Worm (Caenorhabditis elegans) whole organism, L4 larva: ENCODE measurements around the gene prx-1.

Source experiments
- F49E8.2 ChIP-seq: sonication (generic microtip); optimal IDR thresholded peaks from 2 replicates; lab custom pipeline; 2016; ENCODE audit warnings: missing compliant biosample characterization, mild to moderate bottlenecking, missing genetic modification characterization, borderline replicate concordance
- Y48G9A.11 ChIP-seq: fragments of 200-800 bp; sonication (Bioruptor generic); IDR thresholded peaks from 2 replicates; pipeline ENCODE4 v1.3.6; 2022; ENCODE audit warnings: missing genetic modification reagents, missing genetic modification characterization, missing compliant biosample characterization
- Y5F2A.4 ChIP-seq: fragments of 200-800 bp; sonication (Bioruptor generic); optimal IDR thresholded peaks from 2 replicates; lab custom pipeline; 2018; ENCODE audit warnings: mild to moderate bottlenecking, missing genetic modification characterization, missing compliant biosample characterization
- ZK546.5 ChIP-seq, 2 experiments: sonication (generic microtip); optimal IDR thresholded peaks; 2 replicates each; lab custom pipeline; 2017; ENCODE audit warnings: missing biosample characterization in 2 of 2, missing genetic modification characterization in 2 of 2
- aha-1 ChIP-seq: fragments of 150-350 bp; peaks from one replicate; lab custom pipeline; 2014; ENCODE audit warnings: missing biosample characterization, missing genetic modification characterization
- aly-2 ChIP-seq: sonication (generic microtip); optimal IDR thresholded peaks from 2 replicates; lab custom pipeline; 2018; ENCODE audit warnings: missing biosample characterization, missing genetic modification characterization
- ama-1 ChIP-seq: fragments of 150-350 bp; optimal IDR thresholded peaks from 2 replicates; lab custom pipeline; 2014; ENCODE audit warnings: inconsistent platforms, mixed read lengths
- ceh-28 ChIP-seq: fragments of 150-350 bp; optimal IDR thresholded peaks from 2 replicates; lab custom pipeline; 2014; ENCODE audit warnings: missing biosample characterization, missing genetic modification reagents, missing genetic modification characterization
- ceh-32 ChIP-seq: sonication (generic microtip); optimal IDR thresholded peaks from 2 replicates; lab custom pipeline; 2016; ENCODE audit warnings: mild to moderate bottlenecking, missing genetic modification characterization, missing compliant biosample characterization; ENCODE audit not compliant: poor library complexity
- ceh-62 ChIP-seq: sonication (generic microtip); optimal IDR thresholded peaks from 2 replicates; lab custom pipeline; 2017; ENCODE audit warnings: missing biosample characterization, missing genetic modification characterization
- ceh-82 ChIP-seq: sonication (generic microtip); optimal IDR thresholded peaks from 2 replicates; lab custom pipeline; 2017; ENCODE audit warnings: missing biosample characterization, missing genetic modification characterization
- cey-2 ChIP-seq: sonication (generic microtip); optimal IDR thresholded peaks from 3 replicates; lab custom pipeline; 2017; ENCODE audit warnings: missing genetic modification characterization, mild to moderate bottlenecking, missing compliant biosample characterization, antibody characterized with exemption, borderline replicate concordance; ENCODE audit not compliant: insufficient read depth
- daf-12 ChIP-seq: fragments of 150-350 bp; optimal IDR thresholded peaks from 2 replicates; lab custom pipeline; 2014; ENCODE audit warnings: missing biosample characterization, missing genetic modification reagents, missing genetic modification characterization
- daf-16 ChIP-seq, 3 experiments: sonication (generic microtip); optimal IDR thresholded peaks; 2 replicates each; lab custom pipeline; 2016 to 2017; ENCODE audit warnings: missing genetic modification characterization in 3 of 3, missing genetic modification reagents in 3 of 3, mild to moderate bottlenecking in 2 of 3, missing compliant biosample characterization in 2 of 3, missing biosample characterization in 1 of 3, moderate library complexity in 1 of 3
- daf-8 ChIP-seq: fragments of 200-800 bp; sonication (Bioruptor generic); IDR thresholded peaks from 2 replicates; pipeline ENCODE4 v1.3.6; 2022; ENCODE audit warnings: missing genetic modification characterization, missing compliant biosample characterization
- dmd-6 ChIP-seq: fragments of 200-800 bp; sonication (Bioruptor generic); IDR thresholded peaks from 2 replicates; pipeline ENCODE4 v1.3.6; 2022; ENCODE audit warnings: missing genetic modification reagents, missing genetic modification characterization, missing compliant biosample characterization
- duxl-1 ChIP-seq: sonication (generic microtip); optimal IDR thresholded peaks from 2 replicates; lab custom pipeline; 2016; ENCODE audit warnings: mild to moderate bottlenecking, missing genetic modification characterization, moderate library complexity, missing compliant biosample characterization; ENCODE audit not compliant: poor library complexity
- dve-1 ChIP-seq: sonication (generic microtip); optimal IDR thresholded peaks from 2 replicates; lab custom pipeline; 2017; ENCODE audit warnings: antibody characterized with exemption, mild to moderate bottlenecking, missing genetic modification characterization, missing compliant biosample characterization; ENCODE audit not compliant: insufficient read depth
- egl-43 ChIP-seq: fragments of 200-800 bp; sonication (Bioruptor generic); IDR thresholded peaks from 2 replicates; pipeline ENCODE4 v1.3.6; 2022; ENCODE audit warnings: missing genetic modification reagents, missing genetic modification characterization, missing compliant biosample characterization
- fos-1 ChIP-seq: fragments of 150-350 bp; optimal IDR thresholded peaks from 2 replicates; lab custom pipeline; 2014; ENCODE audit warnings: missing biosample characterization, missing genetic modification characterization
- hlh-11 ChIP-seq: fragments of 200-800 bp; sonication (Bioruptor generic); optimal IDR thresholded peaks from 2 replicates; lab custom pipeline; 2018; ENCODE audit warnings: mild to moderate bottlenecking, missing genetic modification characterization, missing compliant biosample characterization
- hlh-30 ChIP-seq: sonication (generic microtip); optimal IDR thresholded peaks from 2 replicates; lab custom pipeline; 2017; ENCODE audit warnings: antibody characterized with exemption, mild to moderate bottlenecking, missing genetic modification characterization, missing compliant biosample characterization; ENCODE audit not compliant: insufficient read depth
- lin-1 ChIP-seq: fragments of 200-800 bp; sonication (Bioruptor generic); IDR thresholded peaks from 2 replicates; pipeline ENCODE4 v1.3.6; 2022; ENCODE audit warnings: missing genetic modification reagents, missing genetic modification characterization, missing compliant biosample characterization
- lin-15B ChIP-seq: fragments of 150-350 bp; sonication (generic microtip); optimal IDR thresholded peaks from 3 replicates; lab custom pipeline; 2014; ENCODE audit warnings: missing biosample characterization, missing genetic modification characterization
- madf-9 ChIP-seq: fragments of 200-800 bp; sonication (Bioruptor generic); conservative IDR thresholded peaks from 2 replicates; pipeline ENCODE4 v1.3.6; 2022; ENCODE audit warnings: missing genetic modification reagents, missing genetic modification characterization, missing compliant biosample characterization
- mep-1 ChIP-seq: fragments of 150-350 bp; sonication (generic microtip); optimal IDR thresholded peaks from 3 replicates; lab custom pipeline; 2014; ENCODE audit warnings: missing biosample characterization, missing genetic modification characterization
- mes-2 ChIP-seq: sonication (generic microtip); optimal IDR thresholded peaks from 2 replicates; lab custom pipeline; 2016; ENCODE audit warnings: missing genotype, mild to moderate bottlenecking, missing genetic modification characterization, missing compliant biosample characterization; ENCODE audit not compliant: poor library complexity, severe bottlenecking
- mxl-2 ChIP-seq: fragments of 200-800 bp; sonication (Bioruptor generic); conservative IDR thresholded peaks from 2 replicates; pipeline ENCODE4 v1.3.6; 2022; ENCODE audit warnings: missing genetic modification reagents, missing genetic modification characterization, missing compliant biosample characterization
- mxl-3 ChIP-seq: fragments of 200-800 bp; sonication (Bioruptor generic); optimal IDR thresholded peaks from 2 replicates; lab custom pipeline; 2018; ENCODE audit warnings: mild to moderate bottlenecking, missing genetic modification characterization, missing compliant biosample characterization
- nhr-10 ChIP-seq: fragments of 150-350 bp; optimal IDR thresholded peaks from 2 replicates; lab custom pipeline; 2014; ENCODE audit warnings: missing biosample characterization, missing genetic modification characterization
- nhr-102 ChIP-seq: sonication (generic microtip); optimal IDR thresholded peaks from 2 replicates; lab custom pipeline; 2016; ENCODE audit warnings: mild to moderate bottlenecking, missing genetic modification characterization, moderate library complexity, missing compliant biosample characterization
- nhr-11 ChIP-seq: fragments of 150-350 bp; optimal IDR thresholded peaks from 2 replicates; lab custom pipeline; 2014; ENCODE audit warnings: missing biosample characterization, missing genetic modification characterization
- nhr-111 ChIP-seq: fragments of 200-800 bp; sonication (Bioruptor generic); optimal IDR thresholded peaks from 2 replicates; lab custom pipeline; 2018; ENCODE audit warnings: mild to moderate bottlenecking, missing genetic modification characterization, missing compliant biosample characterization
- nhr-25 ChIP-seq: sonication (generic microtip); optimal IDR thresholded peaks from 2 replicates; lab custom pipeline; 2017; ENCODE audit warnings: missing genetic modification characterization, mild to moderate bottlenecking, missing compliant biosample characterization, antibody characterized with exemption, moderate library complexity, borderline replicate concordance; ENCODE audit not compliant: insufficient read depth
- nhr-28 ChIP-seq: fragments of 150-350 bp; optimal IDR thresholded peaks from 2 replicates; lab custom pipeline; 2014; ENCODE audit warnings: missing biosample characterization, missing genetic modification characterization
- nhr-77 ChIP-seq: fragments of 150-350 bp; optimal IDR thresholded peaks from 2 replicates; lab custom pipeline; 2014; ENCODE audit warnings: missing biosample characterization, missing genetic modification characterization
- pha-4 ChIP-seq, 2 experiments: fragments of 150-350 bp in 1 of 2; fragments of 200-800 bp in 1 of 2; sonication (Bioruptor generic) in 1 of 2; IDR thresholded peaks in 1 of 2; optimal IDR thresholded peaks in 1 of 2; 2 replicates each; pipeline versions ENCODE4 v1.3.6 to Lab custom; 2014 to 2022; ENCODE audit warnings: missing genetic modification characterization in 2 of 2, missing genetic modification reagents in 2 of 2, missing biosample characterization in 1 of 2, missing compliant biosample characterization in 1 of 2
- set-16 ChIP-seq: fragments of 200-800 bp; sonication (Bioruptor generic); IDR thresholded peaks from 2 replicates; pipeline ENCODE4 v1.3.6; 2022; ENCODE audit warnings: missing genetic modification reagents, missing genetic modification characterization, missing compliant biosample characterization
- snpc-4 ChIP-seq: fragments of 150-350 bp; optimal IDR thresholded peaks from 2 replicates; lab custom pipeline; 2014; ENCODE audit warnings: missing biosample characterization, missing genetic modification characterization
- spr-1 ChIP-seq: sonication (generic microtip); optimal IDR thresholded peaks from 2 replicates; lab custom pipeline; 2016; ENCODE audit warnings: mild to moderate bottlenecking, missing genetic modification characterization, missing compliant biosample characterization
- spr-3 ChIP-seq: fragments of 200-800 bp; sonication (Bioruptor generic); optimal IDR thresholded peaks from 2 replicates; lab custom pipeline; 2018; ENCODE audit warnings: mild to moderate bottlenecking, missing genetic modification characterization, missing compliant biosample characterization
- tra-1 ChIP-seq: fragments of 200-800 bp; sonication (Bioruptor generic); IDR thresholded peaks from 2 replicates; pipeline ENCODE4 v1.3.6; 2022; ENCODE audit warnings: missing genetic modification reagents, missing genetic modification characterization, missing compliant biosample characterization
- zag-1 ChIP-seq: fragments of 150-350 bp; optimal IDR thresholded peaks from 2 replicates; lab custom pipeline; 2014; ENCODE audit warnings: missing biosample characterization, missing genetic modification characterization
- zfp-2 ChIP-seq: sonication (generic microtip); optimal IDR thresholded peaks from 2 replicates; lab custom pipeline; 2016; ENCODE audit warnings: mild to moderate bottlenecking, missing genetic modification characterization, missing compliant biosample characterization

The prx-1 gene

ce11 chrX:14292632-14293031 is 21.1 kb upstream of the prx-1 start:
- TF ChIP-seq nhr-11 (tag; lab: Kevin White, UChicago): peak; percentile 19
- peak; percentile 47 for TF ChIP-seq aha-1 (tag; lab: Kevin White, UChicago)
- TF ChIP-seq set-16 (GFP tag; lab: Robert Waterston, UW): peak; percentile 22; the same call in 1 of the 2 replicates
- no peak for TF ChIP-seq nhr-10 (tag; lab: Kevin White, UChicago)
- TF ChIP-seq hlh-11 (tag; lab: Kevin White, UChicago): peak; percentile 29
- TF ChIP-seq nhr-111: no peak
- TF ChIP-seq daf-16 (GFP tag; optimal IDR thresholded peaks at IDR 0.05; lab: Kevin White, UChicago): peak in 1 of 2 experiments; percentile 72
- TF ChIP-seq daf-16 (tag; optimal IDR thresholded peaks at IDR 0.05; lab: Kevin White, UChicago): no peak
- no peak for TF ChIP-seq mep-1 (tag; lab: Kevin White, UChicago)

- TF ChIP-seq mes-2 (tag; lab: Kevin White, UChicago) (no peak), nhr-11 (tag; lab: Kevin White, UChicago) (no peak), Y48G9A.11 (GFP tag; lab: Robert Waterston, UW) (no peak), fos-1 (tag; lab: Kevin White, UChicago) (no peak), tra-1 (no peak), daf-8 (no peak), ceh-82 (no peak), spr-3 (GFP tag; lab: Kevin White, UChicago) (no peak), mxl-3 (GFP tag; lab: Kevin White, UChicago) (no peak), nhr-28 (tag; lab: Kevin White, UChicago) (no peak), F49E8.2 (tag; lab: Kevin White, UChicago) (no peak), nhr-102 (no peak), nhr-25 (tag; lab: Kevin White, UChicago) (no peak), ama-1 (lab: Kevin White, UChicago) (no peak), set-16 (GFP tag; lab: Robert Waterston, UW) (no peak), zag-1 (tag; lab: Kevin White, UChicago) (no peak), nhr-111 (no peak)
- TF ChIP-seq, all 104 proteins: peak for 0
Observed at ce11 chrX:14296559-14296958, 17.2 kb upstream of the prx-1 start, which contains the start of gene madd-3. Gene madd-3 (minus strand): TSS chrX:14296659.

DNA sequence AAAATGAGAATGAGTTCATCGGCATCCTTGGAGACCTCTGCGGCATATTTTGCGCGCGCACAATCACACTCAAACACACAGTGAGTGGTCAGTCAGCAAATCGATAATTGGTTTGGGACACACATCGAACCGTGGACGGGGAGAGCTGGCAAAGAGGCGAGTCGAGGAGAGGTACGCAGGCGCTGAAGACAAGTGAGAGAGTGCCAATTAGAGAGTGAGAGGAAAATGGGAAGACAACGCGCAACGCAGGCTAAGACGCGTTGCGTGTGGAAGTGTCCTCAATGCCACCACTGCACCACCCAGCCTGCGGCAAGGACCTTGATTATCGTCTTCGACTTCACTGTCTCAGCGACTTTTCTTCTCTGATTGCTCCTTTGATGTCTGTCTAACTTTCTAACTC is 16.5 kb upstream of the prx-1 start:
- TF ChIP-seq tra-1 (0 out of 2 replicates have a peak, but pooled peaks have one; percentile 21), ceh-28 (tag; lab: Kevin White, UChicago) (peak; percentile 83), nhr-77 (peak; percentile 14), lin-15B (no peak), aly-2 (no peak), hlh-11 (tag; lab: Kevin White, UChicago) (peak; percentile 82), mxl-2 (GFP tag; lab: Robert Waterston, UW) (no peak), pha-4 (GFP tag; IDR thresholded peaks at IDR 0.05; lab: Robert Waterston, UW) (no peak), pha-4 (tag; optimal IDR thresholded peaks at IDR 0.05; lab: Kevin White, UChicago) (peak; percentile 10), lin-1 (GFP tag; lab: Robert Waterston, UW) (peak; percentile 29; the same call in 1 of the 2 replicates), egl-43 (GFP tag; lab: Robert Waterston, UW) (peak; percentile 79), snpc-4 (tag; lab: Kevin White, UChicago) (no peak), ceh-82 (no peak), cey-2 (no peak), dmd-6 (GFP tag; lab: Robert Waterston, UW) (peak; percentile 65), duxl-1 (tag; lab: Kevin White, UChicago) (peak; percentile 69), hlh-30 (tag; lab: Kevin White, UChicago) (peak; percentile 74), Y5F2A.4 (GFP tag; lab: Kevin White, UChicago) (no peak), dve-1 (tag; lab: Kevin White, UChicago) (peak; percentile 78), ceh-62 (tag; lab: Kevin White, UChicago) (no peak), set-16 (GFP tag; lab: Robert Waterston, UW) (peak; percentile 67), mep-1 (tag; lab: Kevin White, UChicago) (peak; percentile 86), ceh-32 (tag; lab: Kevin White, UChicago) (no peak), daf-12 (tag; lab: Kevin White, UChicago) (no peak), ZK546.5 (tag; optimal IDR thresholded peaks at IDR 0.05; lab: Kevin White, UChicago) (no peak), zfp-2 (tag; lab: Kevin White, UChicago) (no peak), daf-16 (GFP tag; optimal IDR thresholded peaks at IDR 0.05; lab: Kevin White, UChicago) (peak in 1 of 2 experiments; percentile 40), daf-16 (tag; optimal IDR thresholded peaks at IDR 0.05; lab: Kevin White, UChicago) (peak; percentile 68), spr-1 (tag; lab: Kevin White, UChicago) (peak; percentile 31), madf-9 (GFP tag; lab: Robert Waterston, UW) (peak; percentile 46; the same call in 1 of the 2 replicates), nhr-11 (tag; lab: Kevin White, UChicago) (peak; percentile 59)
